Fruit fly (Drosophila melanogaster) whole organism, embryonic: Measurements from ENCODE around the gene Sytbeta.

ENCODE experiments used
- Antp ChIP-seq: fragments of 200-800 bp; sonication (Bioruptor generic); optimal IDR thresholded peaks from 3 replicates; lab custom pipeline; 2016; ENCODE audit warnings: missing biosample characterization, missing genetic modification characterization
- B-H2 ChIP-seq: fragments of 200-800 bp; sonication (Bioruptor generic); optimal IDR thresholded peaks from 2 replicates; lab custom pipeline; 2018; ENCODE audit warnings: missing biosample characterization, mild to moderate bottlenecking, missing genetic modification characterization
- CG10543 ChIP-seq: fragments of 200-800 bp; sonication (Bioruptor generic); optimal IDR thresholded peaks from 3 replicates; lab custom pipeline; 2017; ENCODE audit warnings: missing biosample characterization, mild to moderate bottlenecking, missing genetic modification characterization, moderate library complexity
- CG11723 ChIP-seq: fragments of 200-800 bp; sonication (Bioruptor generic); optimal IDR thresholded peaks from 2 replicates; lab custom pipeline; 2017; ENCODE audit warnings: missing biosample characterization, mild to moderate bottlenecking, missing genetic modification characterization
- CG18619 ChIP-seq: fragments of 200-800 bp; sonication (Bioruptor generic); optimal IDR thresholded peaks from 3 replicates; lab custom pipeline; 2017; ENCODE audit warnings: missing biosample characterization, mild to moderate bottlenecking, missing genetic modification characterization
- CG31224 ChIP-seq: fragments of 200-800 bp; sonication (Bioruptor generic); IDR thresholded peaks from 2 replicates; pipeline ENCODE4 v1.3.6; 2022; ENCODE audit warnings: missing biosample characterization, missing genetic modification characterization
- CG34376 ChIP-seq: fragments of 200-800 bp; sonication (Bioruptor generic); optimal IDR thresholded peaks from 2 replicates; lab custom pipeline; 2018; ENCODE audit warnings: missing biosample characterization, mild to moderate bottlenecking, missing genetic modification characterization
- CG3726 ChIP-seq: fragments of 200-800 bp; sonication (Bioruptor generic); IDR thresholded peaks from 3 replicates; pipeline ENCODE4, ENCODE4 v1.3.6; 2022; ENCODE audit warnings: missing biosample characterization, missing genetic modification characterization
- CG4424 ChIP-seq: fragments of 200-800 bp; sonication (Bioruptor generic); optimal IDR thresholded peaks from 3 replicates; lab custom pipeline; 2016; ENCODE audit warnings: missing biosample characterization, missing genetic modification characterization
- CG5180 ChIP-seq: fragments of 200-800 bp; sonication (Bioruptor generic); optimal IDR thresholded peaks from 3 replicates; lab custom pipeline; 2017; ENCODE audit warnings: missing biosample characterization, missing genetic modification characterization, mild to moderate bottlenecking, moderate library complexity, missing genetic modification reagents
- CG5245 ChIP-seq: fragments of 200-800 bp; sonication (Bioruptor generic); optimal IDR thresholded peaks from 3 replicates; lab custom pipeline; 2016; ENCODE audit warnings: missing biosample characterization, missing genetic modification characterization
- CG7357 ChIP-seq: fragments of 200-800 bp; sonication (Bioruptor generic); IDR thresholded peaks from 3 replicates; pipeline ENCODE4 v1.3.6; 2022; ENCODE audit warnings: missing biosample characterization, missing genetic modification characterization
- CG7556 ChIP-seq: fragments of 200-800 bp; sonication (Bioruptor generic); optimal IDR thresholded peaks from 2 replicates; lab custom pipeline; 2017; ENCODE audit warnings: missing biosample characterization, mild to moderate bottlenecking, missing genetic modification characterization
- CG7786 ChIP-seq: fragments of 200-800 bp; sonication (Bioruptor generic); optimal IDR thresholded peaks from 2 replicates; lab custom pipeline; 2016; ENCODE audit warnings: missing biosample characterization, missing genetic modification characterization
- CG8944 ChIP-seq: fragments of 200-800 bp; sonication (Bioruptor generic); optimal IDR thresholded peaks from 3 replicates; lab custom pipeline; 2016; ENCODE audit warnings: missing biosample characterization, missing genetic modification characterization
- CG9215 ChIP-seq: fragments of 200-800 bp; sonication (Bioruptor generic); IDR thresholded peaks from 2 replicates; pipeline ENCODE4 v1.3.6; 2022; ENCODE audit warnings: missing biosample characterization, missing genetic modification characterization
- CG9437 ChIP-seq: fragments of 200-800 bp; sonication (Bioruptor generic); optimal IDR thresholded peaks from 2 replicates; lab custom pipeline; 2018; ENCODE audit warnings: missing biosample characterization, mild to moderate bottlenecking, missing genetic modification characterization
- CHES-1-like ChIP-seq: fragments of 200-800 bp; sonication (Bioruptor generic); optimal IDR thresholded peaks from 2 replicates; lab custom pipeline; 2016; ENCODE audit warnings: missing biosample characterization, missing genetic modification characterization
- CTCF ChIP-seq: fragments of 200-800 bp; sonication (Bioruptor generic); optimal IDR thresholded peaks from 2 replicates; lab custom pipeline; 2017; ENCODE audit warnings: missing biosample characterization, mild to moderate bottlenecking, missing genetic modification characterization, moderate library complexity
- Camta ChIP-seq: fragments of 200-800 bp; sonication (Bioruptor generic); optimal IDR thresholded peaks from 2 replicates; lab custom pipeline; 2016; ENCODE audit warnings: missing biosample characterization, missing genetic modification characterization
- D19A ChIP-seq: fragments of 200-800 bp; optimal IDR thresholded peaks from 3 replicates; lab custom pipeline; 2019; ENCODE audit warnings: missing biosample characterization, mild to moderate bottlenecking, missing genetic modification characterization, moderate library complexity
- Dip2 ChIP-seq: fragments of 200-800 bp; sonication (Bioruptor generic); IDR thresholded peaks from 2 replicates; pipeline ENCODE4 v1.3.6; 2022; ENCODE audit warnings: missing biosample characterization, missing genetic modification characterization
- HLH3B ChIP-seq: fragments of 200-800 bp; sonication (Bioruptor generic); IDR thresholded peaks from 2 replicates; pipeline ENCODE4 v1.3.6; 2022; ENCODE audit warnings: missing biosample characterization, missing genetic modification characterization
- Hr3 ChIP-seq: fragments of 200-800 bp; sonication (Bioruptor generic); optimal IDR thresholded peaks from 3 replicates; lab custom pipeline; 2016; ENCODE audit warnings: missing biosample characterization, missing genetic modification characterization
- Hsf ChIP-seq: fragments of 200-800 bp; sonication (Bioruptor generic); optimal IDR thresholded peaks from 3 replicates; lab custom pipeline; 2016; ENCODE audit warnings: missing biosample characterization, missing genetic modification characterization
- NfI ChIP-seq: fragments of 200-800 bp; sonication (Bioruptor generic); optimal IDR thresholded peaks from 3 replicates; lab custom pipeline; 2018; ENCODE audit warnings: missing biosample characterization, mild to moderate bottlenecking, missing genetic modification characterization, moderate library complexity
- Rfx ChIP-seq: fragments of 200-800 bp; sonication (Bioruptor generic); IDR thresholded peaks from 2 replicates; pipeline ENCODE4 v1.3.6; 2022; ENCODE audit warnings: missing biosample characterization, missing genetic modification characterization
- Side ChIP-seq: fragments of 200-800 bp; sonication (Bioruptor generic); optimal IDR thresholded peaks from 2 replicates; lab custom pipeline; 2016; ENCODE audit warnings: missing biosample characterization, missing genetic modification characterization
- aop ChIP-seq: fragments of 200-800 bp; sonication (Bioruptor generic); IDR thresholded peaks from 2 replicates; pipeline ENCODE4 v1.3.6; 2022; ENCODE audit warnings: missing biosample characterization, missing genetic modification characterization
- ap ChIP-seq: fragments of 200-800 bp; sonication (Bioruptor generic); IDR thresholded peaks from 2 replicates; pipeline ENCODE4 v1.3.6; 2022; ENCODE audit warnings: missing biosample characterization, missing genetic modification characterization
- bab2 ChIP-seq: fragments of 200-800 bp; sonication (Bioruptor generic); optimal IDR thresholded peaks from 2 replicates; lab custom pipeline; 2016; ENCODE audit warnings: missing biosample characterization, missing genetic modification characterization
- bigmax ChIP-seq: fragments of 200-800 bp; sonication (Bioruptor generic); optimal IDR thresholded peaks from 2 replicates; lab custom pipeline; 2018; ENCODE audit warnings: missing biosample characterization, mild to moderate bottlenecking, missing genetic modification characterization
- chif ChIP-seq, 2 experiments: fragments of 200-800 bp; sonication (Bioruptor generic); optimal IDR thresholded peaks; 3 replicates each; lab custom pipeline; 2016; ENCODE audit warnings: missing biosample characterization in 2 of 2, missing genetic modification characterization in 2 of 2
- crol ChIP-seq: fragments of 200-800 bp; sonication (Bioruptor generic); IDR thresholded peaks from 2 replicates; pipeline ENCODE4 v1.3.6; 2022; ENCODE audit warnings: missing biosample characterization, missing genetic modification characterization
- cwo ChIP-seq: fragments of 200-800 bp; sonication (Bioruptor generic); optimal IDR thresholded peaks from 3 replicates; lab custom pipeline; 2017; ENCODE audit warnings: missing biosample characterization, missing genetic modification characterization, mild to moderate bottlenecking, moderate library complexity, missing genetic modification reagents
- danr ChIP-seq: fragments of 200-800 bp; sonication (Bioruptor generic); IDR thresholded peaks from 2 replicates; pipeline ENCODE4 v1.3.6; 2022; ENCODE audit warnings: missing biosample characterization, missing genetic modification characterization
- dm ChIP-seq: fragments of 200-800 bp; sonication (Bioruptor generic); optimal IDR thresholded peaks from 3 replicates; lab custom pipeline; 2016; ENCODE audit warnings: missing biosample characterization, missing genetic modification characterization
- gce ChIP-seq: fragments of 200-800 bp; sonication (Bioruptor generic); IDR thresholded peaks from 3 replicates; pipeline ENCODE4 v1.3.6; 2022; ENCODE audit warnings: missing biosample characterization, missing genetic modification characterization
- grau ChIP-seq: fragments of 200-800 bp; optimal IDR thresholded peaks from 3 replicates; lab custom pipeline; 2019; ENCODE audit warnings: missing biosample characterization, mild to moderate bottlenecking, missing genetic modification characterization, moderate library complexity
- ind ChIP-seq: fragments of 200-800 bp; sonication (Bioruptor generic); optimal IDR thresholded peaks from 3 replicates; lab custom pipeline; 2016; ENCODE audit warnings: missing biosample characterization, missing genetic modification characterization
- insv ChIP-seq, 2 experiments: fragments of 200-800 bp; sonication (Bioruptor generic); optimal IDR thresholded peaks; 3 replicates each; lab custom pipeline; 2016 to 2018; ENCODE audit warnings: missing biosample characterization in 2 of 2, missing genetic modification characterization in 2 of 2
- ken ChIP-seq: fragments of 200-800 bp; sonication (Bioruptor generic); IDR thresholded peaks from 3 replicates; pipeline ENCODE4 v1.3.6; 2022; ENCODE audit warnings: missing biosample characterization, missing genetic modification characterization
- lab ChIP-seq: fragments of 200-800 bp; sonication (Bioruptor generic); optimal IDR thresholded peaks from 3 replicates; lab custom pipeline; 2017; ENCODE audit warnings: missing biosample characterization, missing genetic modification characterization, mild to moderate bottlenecking, moderate library complexity, missing genetic modification reagents
- lola ChIP-seq, 3 experiments: fragments of >200 bp in 2 of 3; fragments of 200-800 bp in 1 of 3; sonication (Bioruptor generic) in 1 of 3; optimal IDR thresholded peaks; 2 replicates each; lab custom pipeline; 2017 to 2019; ENCODE audit warnings: missing biosample characterization in 3 of 3, missing genetic modification characterization in 3 of 3, mild to moderate bottlenecking in 1 of 3, moderate library complexity in 1 of 3
- mld ChIP-seq: fragments of 200-800 bp; sonication (Bioruptor generic); IDR thresholded peaks from 3 replicates; pipeline ENCODE4 v1.3.6; 2022; ENCODE audit warnings: missing biosample characterization, missing genetic modification characterization; ENCODE audit not compliant: partially characterized antibody
- nerfin-1 ChIP-seq: fragments of 200-800 bp; sonication (Bioruptor generic); optimal IDR thresholded peaks from 3 replicates; lab custom pipeline; 2019; ENCODE audit warnings: missing biosample characterization, mild to moderate bottlenecking, missing genetic modification characterization, moderate library complexity
- odd ChIP-seq: fragments of 200-800 bp; sonication (Bioruptor generic); optimal IDR thresholded peaks from 2 replicates; lab custom pipeline; 2017; ENCODE audit warnings: missing biosample characterization, mild to moderate bottlenecking, missing genetic modification characterization
- sima ChIP-seq: fragments of 200-800 bp; sonication (Bioruptor generic); optimal IDR thresholded peaks from 2 replicates; lab custom pipeline; 2016; ENCODE audit warnings: missing biosample characterization, missing genetic modification characterization
- tap ChIP-seq: fragments of 200-800 bp; optimal IDR thresholded peaks from 3 replicates; lab custom pipeline; 2019; ENCODE audit warnings: missing biosample characterization, mild to moderate bottlenecking, missing genetic modification characterization, moderate library complexity
- tio ChIP-seq: fragments of 200-800 bp; sonication (Bioruptor generic); optimal IDR thresholded peaks from 2 replicates; lab custom pipeline; 2017; ENCODE audit warnings: missing biosample characterization, missing genetic modification characterization, inconsistent platforms
- unc-4 ChIP-seq: fragments of 200-800 bp; sonication (Bioruptor generic); IDR thresholded peaks from 2 replicates; pipeline ENCODE4 v1.3.6; 2022; ENCODE audit warnings: missing biosample characterization, missing genetic modification characterization; ENCODE audit not compliant: partially characterized antibody

Sytbeta gene

dm6 chr3L:15107776-15108379 is 43.1 kb upstream of the Sytbeta start (continued):
- no peak for TF ChIP-seq aop (GFP tag; lab: Robert Waterston, UW)
- peak; percentile 83 for TF ChIP-seq CG7556 (GFP tag; lab: Kevin White, UChicago)
- no peak for TF ChIP-seq Antp
- no peak for TF ChIP-seq CG10543 (GFP tag; lab: Kevin White, UChicago)
- TF ChIP-seq mld (GFP tag; lab: Robert Waterston, UW) = no peak
- peak; percentile 19 for TF ChIP-seq ind
- TF ChIP-seq tio (GFP tag; lab: Kevin White, UChicago) = peak; percentile 56
- peak; percentile 20 for TF ChIP-seq CG18619 (GFP tag; lab: Kevin White, UChicago)
- no peak for TF ChIP-seq B-H2 (GFP tag; lab: Kevin White, UChicago)
- no peak for TF ChIP-seq CG31224 (GFP tag; lab: Robert Waterston, UW)
- TF ChIP-seq CG9437 (GFP tag; lab: Kevin White, UChicago) = peak; percentile 52
- TF ChIP-seq CHES-1-like (GFP tag; lab: Kevin White, UChicago) = no peak
- 0 out of 3 replicates have a peak, but pooled peaks have one; percentile 39 for TF ChIP-seq CG3726 (GFP tag; lab: Robert Waterston, UW)
- no peak for TF ChIP-seq gce (GFP tag; lab: Robert Waterston, UW)
- no peak for TF ChIP-seq CG34376
- no peak for TF ChIP-seq ap (GFP tag; lab: Robert Waterston, UW)
- TF ChIP-seq unc-4 = no peak
- TF ChIP-seq Hsf = peak; percentile 10
- peak in 1 of 3 experiments; percentile 80 for TF ChIP-seq lola (GFP tag; optimal IDR thresholded peaks at IDR 0.05; lab: Kevin White, UChicago)
- TF ChIP-seq odd = no peak
- TF ChIP-seq dm = no peak
- no peak for TF ChIP-seq Camta (GFP tag; lab: Kevin White, UChicago)
- peak; percentile 84 for TF ChIP-seq crol (GFP tag; lab: Robert Waterston, UW)
- TF ChIP-seq nerfin-1 = peak; percentile 30
- no peak for TF ChIP-seq cwo (GFP tag; lab: Kevin White, UChicago)
- no peak for TF ChIP-seq bigmax
- TF ChIP-seq ken (GFP tag; lab: Robert Waterston, UW) = no peak
- peak; percentile 37 for TF ChIP-seq bab2
- TF ChIP-seq Dip2 = no peak
- peak; percentile 62 for TF ChIP-seq CG4424 (GFP tag; lab: Kevin White, UChicago)
- no peak for TF ChIP-seq sima
- peak in 1 of 2 experiments; percentile 1 for TF ChIP-seq chif (GFP tag; optimal IDR thresholded peaks at IDR 0.05; lab: Kevin White, UChicago)
- no peak for TF ChIP-seq CG11723 (GFP tag; lab: Kevin White, UChicago)
- 0 out of 2 replicates have a peak, but pooled peaks have one; percentile 26 for TF ChIP-seq CG9215 (GFP tag; lab: Robert Waterston, UW)
- peak; percentile 62 for TF ChIP-seq D19A (tag; lab: Kevin White, UChicago)
- no peak for TF ChIP-seq lab (GFP tag; lab: Kevin White, UChicago)
- no peak for TF ChIP-seq CG8944 (GFP tag; lab: Kevin White, UChicago)
- no peak for TF ChIP-seq Rfx (GFP tag; lab: Robert Waterston, UW)
- TF ChIP-seq CG7786 (GFP tag; lab: Kevin White, UChicago) = no peak
- TF ChIP-seq CTCF (GFP tag; lab: Kevin White, UChicago) = peak; percentile 13
- peak; percentile 40 for TF ChIP-seq Hr3
- TF ChIP-seq CG5180 (GFP tag; lab: Kevin White, UChicago) = no peak
- TF ChIP-seq NfI (GFP tag; lab: Kevin White, UChicago) = peak; percentile 40
- no peak for TF ChIP-seq Side (GFP tag; lab: Kevin White, UChicago)
- no peak for TF ChIP-seq danr (GFP tag; lab: Robert Waterston, UW)
- peak; percentile 32 for TF ChIP-seq tap (tag; lab: Kevin White, UChicago)
- TF ChIP-seq HLH3B (GFP tag; lab: Robert Waterston, UW) = peak; percentile 28; the same call in 1 of the 2 replicates
- peak; percentile 28 for TF ChIP-seq CG5245
- TF ChIP-seq insv (GFP tag; optimal IDR thresholded peaks at IDR 0.05; lab: Kevin White, UChicago) = no peak
- TF ChIP-seq grau = peak; percentile 49
- TF ChIP-seq CG7357 (GFP tag; lab: Robert Waterston, UW) = no peak; the same call in 2 of the 3 replicates
